Worm (Caenorhabditis elegans) whole organism, L4/young adult: ENCODE data around the gene grl-4.

Source experiments
- W03F9.2 ChIP-seq: fragments of 150-350 bp; optimal IDR thresholded peaks from 2 replicates; lab custom pipeline; 2014; ENCODE audit warnings: missing biosample characterization, missing genetic modification characterization
- dao-5 ChIP-seq: sonication (generic microtip); optimal IDR thresholded peaks from 2 replicates; lab custom pipeline; 2016; ENCODE audit warnings: missing genotype, missing genetic modification characterization, moderate library complexity, missing compliant biosample characterization
- him-1 ChIP-seq: sonication (generic microtip); optimal IDR thresholded peaks from 2 replicates; lab custom pipeline; 2016; ENCODE audit warnings: missing genotype, missing genetic modification reagents, missing genetic modification characterization, missing compliant biosample characterization

ce11 chrIV:7309678-7310077 lies 882 bp downstream of the grl-4 start:
- no peak for TF ChIP-seq W03F9.2 (tag; lab: Kevin White, UChicago)
- TF ChIP-seq him-1 = no peak
- TF ChIP-seq dao-5 (tag; lab: Kevin White, UChicago) = no peak
